Fruit fly (Drosophila melanogaster): ENCODE measurements around the gene CG13300.

Gene CG13300

DNA sequence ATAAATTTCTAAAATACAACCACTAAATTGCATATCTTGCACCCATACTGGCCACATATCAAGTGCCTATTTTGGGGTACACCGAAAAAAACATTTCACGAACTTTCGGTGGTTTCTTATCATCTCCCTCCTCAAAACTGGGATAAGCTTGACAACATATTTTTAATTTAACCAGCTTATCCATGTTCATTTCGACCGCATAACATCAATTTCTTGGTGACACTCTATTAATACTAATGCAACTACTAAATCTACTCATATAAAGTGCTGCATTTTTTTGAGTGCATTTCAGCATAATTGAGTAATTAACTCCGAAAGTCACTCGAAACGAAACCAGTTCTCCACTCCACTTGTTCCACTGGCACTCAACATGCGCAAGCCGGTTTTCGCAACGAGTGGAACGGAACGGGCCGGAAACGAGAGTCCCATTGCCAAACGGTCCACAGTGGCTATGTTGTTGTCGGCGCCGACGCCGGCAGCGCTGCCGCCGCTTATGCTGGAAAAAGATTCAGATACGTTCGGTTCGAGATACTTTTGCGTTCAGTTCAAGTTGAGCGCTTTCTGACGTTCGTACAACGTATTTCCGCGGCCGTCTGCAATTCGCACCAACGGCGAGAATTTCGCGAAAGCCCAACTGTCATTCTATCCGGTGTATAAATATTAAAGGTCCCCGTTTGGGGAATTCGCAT lies 48.0 kb upstream of the CG13300 start, which contains the start of gene CG42747 (continued):
- TF ChIP-seq CG4360 (GFP tag; IDR thresholded peaks at IDR 0.05) (peak; percentile 95), HmgZ (tag; optimal IDR thresholded peaks at IDR 0.05) (no peak), Hr39 (optimal IDR thresholded peaks at IDR 0.05) (no peak), Gug (GFP tag; IDR thresholded peaks at IDR 0.05) (no peak; the same call in 3 of the 4 replicates), caup (GFP tag; optimal IDR thresholded peaks at IDR 0.05; ENCODE audit: severe bottlenecking) (no peak), CG12104 (GFP tag; optimal IDR thresholded peaks at IDR 0.05) (no peak), GATAe (GFP tag; conservative IDR thresholded peaks at IDR 0.05) (no peak), ab (GFP tag; optimal IDR thresholded peaks at IDR 0.05) (peak; percentile 8), D19A (tag; optimal IDR thresholded peaks at IDR 0.05) (peak; percentile 81), MBD-R2 (GFP tag; IDR thresholded peaks at IDR 0.05) (no peak), CG13775 (GFP tag; optimal IDR thresholded peaks at IDR 0.05) (peak; percentile 71), CkIIα-i1 (GFP tag; IDR thresholded peaks at IDR 0.05) (no peak), exex (tag; optimal IDR thresholded peaks at IDR 0.05) (no peak), Poxn (GFP tag; IDR thresholded peaks at IDR 0.05) (no peak), esg (GFP tag; conservative IDR thresholded peaks at IDR 0.05) (peak; percentile 51), CG31365 (tag; optimal IDR thresholded peaks at IDR 0.05) (peak; percentile 21), btn (GFP tag; optimal IDR thresholded peaks at IDR 0.05) (peak; percentile 68), ewg (GFP tag; optimal IDR thresholded peaks at IDR 0.05) (peak; percentile 63), yki (optimal IDR thresholded peaks at IDR 0.05) (no peak), sob (GFP tag; IDR thresholded peaks at IDR 0.05) (0 out of 2 replicates have a peak, but pooled peaks have one; percentile 9), Hr78 (GFP tag; optimal IDR thresholded peaks at IDR 0.05) (peak in 1 of 2 experiments; percentile 58), sna (GFP tag; IDR thresholded peaks at IDR 0.05; ENCODE audit: partially characterized antibody) (peak; percentile 69; the same call in 1 of the 2 replicates), da (GFP tag; optimal IDR thresholded peaks at IDR 0.05) (no peak), CG15514 (GFP tag; optimal IDR thresholded peaks at IDR 0.05) (no peak), CG8290 (GFP tag; optimal IDR thresholded peaks at IDR 0.05) (peak; percentile 44), CG8290 (tag; optimal IDR thresholded peaks at IDR 0.05) (no peak), CG33557 (GFP tag; optimal IDR thresholded peaks at IDR 0.05) (peak; percentile 75), vnd (GFP tag; IDR thresholded peaks at IDR 0.05; ENCODE audit: partially characterized antibody) (no peak), CG4854 (GFP tag; optimal IDR thresholded peaks at IDR 0.05) (peak; percentile 26), Dek (tag; optimal IDR thresholded peaks at IDR 0.05) (no peak), tio (GFP tag; optimal IDR thresholded peaks at IDR 0.05) (peak; percentile 32), gfzf (GFP tag; optimal IDR thresholded peaks at IDR 0.05) (no peak), jigr1 (GFP tag; IDR thresholded peaks at IDR 0.05) (no peak), Mad (GFP tag; optimal IDR thresholded peaks at IDR 0.05) (peak; percentile 53), CG10543 (GFP tag; optimal IDR thresholded peaks at IDR 0.05) (no peak), CG3838 (GFP tag; optimal IDR thresholded peaks at IDR 0.05) (peak; percentile 52), HHEX (GFP tag; optimal IDR thresholded peaks at IDR 0.05) (peak; percentile 54), NfI (GFP tag; optimal IDR thresholded peaks at IDR 0.05) (peak; percentile 58), NC2α (GFP tag; optimal IDR thresholded peaks at IDR 0.05) (peak; percentile 69), CG33213 (GFP tag; optimal IDR thresholded peaks at IDR 0.05) (peak; percentile 30), CG17186 (GFP tag; optimal IDR thresholded peaks at IDR 0.05) (peak; percentile 68), Xrp1 (GFP tag; IDR thresholded peaks at IDR 0.05) (peak; percentile 87), TFAM (GFP tag; optimal IDR thresholded peaks at IDR 0.05) (no peak), Camta (GFP tag; optimal IDR thresholded peaks at IDR 0.05) (peak; percentile 67), Med (GFP tag) (peak; percentile 91), CG2120 (GFP tag; optimal IDR thresholded peaks at IDR 0.05) (peak; percentile 34), CG11085 (GFP tag; IDR thresholded peaks at IDR 0.05) (no peak), CG9797 (GFP tag; optimal IDR thresholded peaks at IDR 0.05) (no peak), nau (GFP tag; optimal IDR thresholded peaks at IDR 0.05) (peak; percentile 31), CG6854 (GFP tag; optimal IDR thresholded peaks at IDR 0.05) (no peak)
